Fruit fly (Drosophila melanogaster) whole organism, adult: ENCODE data around the gene Obp99a.

ENCODE experiments used
- CG11617 ChIP-seq: fragments of 200-800 bp; sonication (Bioruptor generic); optimal IDR thresholded peaks from 2 replicates; lab custom pipeline; 2017; ENCODE audit warnings: mild to moderate bottlenecking, missing biosample characterization, missing genetic modification reagents, missing genetic modification characterization
- CG12768 ChIP-seq: fragments of 200-800 bp; sonication (Bioruptor generic); optimal IDR thresholded peaks from 2 replicates; lab custom pipeline; 2017; ENCODE audit warnings: missing biosample characterization, missing genetic modification characterization, mild to moderate bottlenecking, moderate library complexity, missing genetic modification reagents
- CG14711 ChIP-seq: fragments of 200-800 bp; sonication (Bioruptor generic); optimal IDR thresholded peaks from 2 replicates; lab custom pipeline; 2018; ENCODE audit warnings: missing biosample characterization, mild to moderate bottlenecking, missing genetic modification characterization, moderate library complexity
- CG1620 ChIP-seq: fragments of 200-800 bp; sonication (Bioruptor generic); optimal IDR thresholded peaks from 2 replicates; lab custom pipeline; 2016; ENCODE audit warnings: missing biosample characterization, missing genetic modification characterization
- CG33017 ChIP-seq: fragments of 200-800 bp; sonication (Bioruptor generic); optimal IDR thresholded peaks from 2 replicates; lab custom pipeline; 2018; ENCODE audit warnings: missing biosample characterization, mild to moderate bottlenecking, missing genetic modification characterization, moderate library complexity
- CG5204 ChIP-seq: fragments of 200-800 bp; sonication (Bioruptor generic); optimal IDR thresholded peaks from 2 replicates; lab custom pipeline; 2016; ENCODE audit warnings: missing biosample characterization, missing genetic modification characterization
- CG7045 ChIP-seq: fragments of 200-800 bp; sonication (Bioruptor generic); optimal IDR thresholded peaks from 2 replicates; lab custom pipeline; 2017; ENCODE audit warnings: missing biosample characterization, mild to moderate bottlenecking, missing genetic modification characterization
- CG7101 ChIP-seq: fragments of 200-800 bp; sonication (Bioruptor generic); optimal IDR thresholded peaks from 2 replicates; lab custom pipeline; 2018; ENCODE audit warnings: missing biosample characterization, mild to moderate bottlenecking, missing genetic modification characterization, moderate library complexity
- Clk ChIP-seq: fragments of 200-800 bp; sonication (Bioruptor generic); optimal IDR thresholded peaks from 2 replicates; lab custom pipeline; 2017; ENCODE audit warnings: missing biosample characterization, missing genetic modification characterization
- Crg-1 ChIP-seq: fragments of 200-800 bp; sonication (Bioruptor generic); optimal IDR thresholded peaks from 2 replicates; lab custom pipeline; 2016; ENCODE audit warnings: missing biosample characterization, missing genetic modification characterization
- Mnt ChIP-seq: fragments of 200-800 bp; sonication (Bioruptor generic); optimal IDR thresholded peaks from 2 replicates; lab custom pipeline; 2016; ENCODE audit warnings: missing biosample characterization, mild to moderate bottlenecking, missing genetic modification characterization
- bab1 ChIP-seq: fragments of 200-800 bp; sonication (Bioruptor generic); optimal IDR thresholded peaks from 3 replicates; lab custom pipeline; 2019; ENCODE audit warnings: missing biosample characterization, mild to moderate bottlenecking, missing genetic modification characterization, moderate library complexity
- cic ChIP-seq: fragments of 200-800 bp; sonication (Bioruptor generic); optimal IDR thresholded peaks from 2 replicates; lab custom pipeline; 2017; ENCODE audit warnings: missing biosample characterization, mild to moderate bottlenecking, missing genetic modification characterization, moderate library complexity
- cnc ChIP-seq, 2 experiments: fragments of >200 bp; optimal IDR thresholded peaks; 2 replicates each; lab custom pipeline; 2017
- kay ChIP-seq: fragments of 200-800 bp; sonication (Bioruptor generic); peaks from one replicate; lab custom pipeline; 2016; ENCODE audit warnings: missing biosample characterization, missing genetic modification characterization, borderline replicate concordance
- ovo ChIP-seq: fragments of 200-800 bp; sonication (Bioruptor generic); optimal IDR thresholded peaks from 2 replicates; lab custom pipeline; 2016; ENCODE audit warnings: missing biosample characterization, missing genetic modification characterization
- pad ChIP-seq: fragments of 200-800 bp; sonication (Bioruptor generic); optimal IDR thresholded peaks from 3 replicates; lab custom pipeline; 2017; ENCODE audit warnings: missing biosample characterization, missing genetic modification characterization, mild to moderate bottlenecking, moderate library complexity, missing genetic modification reagents
- tj ChIP-seq: fragments of 200-800 bp; sonication (Bioruptor generic); optimal IDR thresholded peaks from 3 replicates; lab custom pipeline; 2017; ENCODE audit warnings: missing biosample characterization, mild to moderate bottlenecking, missing genetic modification characterization, moderate library complexity
- toe ChIP-seq: fragments of 200-800 bp; sonication (Bioruptor generic); optimal IDR thresholded peaks from 2 replicates; lab custom pipeline; 2016; ENCODE audit warnings: missing biosample characterization, missing genetic modification characterization

The Obp99a gene

DNA sequence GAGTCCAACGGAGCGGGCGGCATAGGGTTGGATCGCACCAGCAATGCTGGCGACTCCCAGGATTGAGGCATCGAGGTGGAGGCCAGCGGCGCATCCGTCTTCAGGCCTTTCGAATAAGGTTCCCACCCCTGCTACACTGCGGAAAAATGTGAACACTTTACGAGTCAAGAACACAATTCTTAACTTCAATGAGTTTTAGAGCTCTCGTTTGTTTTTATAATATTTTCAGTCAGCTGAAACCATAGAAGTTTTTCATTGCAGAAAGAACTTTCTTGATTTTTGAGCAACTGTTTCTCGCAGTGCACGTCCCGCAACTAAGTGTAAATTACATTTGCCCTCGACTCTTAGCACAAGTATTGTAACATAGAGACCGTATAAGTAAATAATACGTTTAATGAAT, 24.9 kb downstream of the Obp99a start:
- TF ChIP-seq CG7101 (tag; lab: Kevin White, UChicago) (no peak), CG5204 (GFP tag; lab: Kevin White, UChicago) (no peak), Crg-1 (GFP tag; lab: Kevin White, UChicago) (no peak), toe (GFP tag; lab: Kevin White, UChicago) (no peak), Clk (GFP tag; lab: Kevin White, UChicago) (no peak), CG11617 (GFP tag; lab: Kevin White, UChicago) (no peak), CG1620 (no peak), bab1 (GFP tag; lab: Kevin White, UChicago) (no peak), kay (GFP tag; lab: Kevin White, UChicago) (no peak), pad (no peak)

DNA sequence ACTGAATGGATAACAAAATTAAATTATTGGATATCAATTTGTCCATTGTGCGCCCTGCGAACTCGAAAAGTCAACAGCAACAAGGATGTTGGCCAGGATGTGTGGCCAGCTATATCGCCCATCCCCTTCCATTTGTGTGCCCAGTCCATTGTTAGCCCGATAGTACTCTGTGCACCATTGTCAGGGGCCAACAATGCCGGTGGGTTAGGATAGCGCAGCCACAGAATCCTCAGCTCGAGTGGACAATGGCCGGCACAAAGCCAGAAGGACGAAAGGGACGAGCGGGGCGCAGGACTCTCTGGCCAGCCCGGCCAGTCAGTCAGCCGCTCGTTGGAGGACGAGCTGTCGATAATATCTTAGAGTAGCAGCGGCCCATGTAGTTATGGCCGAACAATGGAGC, 26.4 kb downstream of the Obp99a start:
- no peak for TF ChIP-seq Clk (GFP tag; lab: Kevin White, UChicago)
- TF ChIP-seq kay (GFP tag; lab: Kevin White, UChicago) = no peak
- TF ChIP-seq CG14711 (tag; lab: Kevin White, UChicago) = no peak
- TF ChIP-seq Crg-1 (GFP tag; lab: Kevin White, UChicago) = no peak
- TF ChIP-seq pad = no peak
- TF ChIP-seq tj (GFP tag; lab: Kevin White, UChicago) = no peak
- no peak for TF ChIP-seq CG11617 (GFP tag; lab: Kevin White, UChicago)
- no peak for TF ChIP-seq CG7045 (GFP tag; lab: Kevin White, UChicago)

DNA sequence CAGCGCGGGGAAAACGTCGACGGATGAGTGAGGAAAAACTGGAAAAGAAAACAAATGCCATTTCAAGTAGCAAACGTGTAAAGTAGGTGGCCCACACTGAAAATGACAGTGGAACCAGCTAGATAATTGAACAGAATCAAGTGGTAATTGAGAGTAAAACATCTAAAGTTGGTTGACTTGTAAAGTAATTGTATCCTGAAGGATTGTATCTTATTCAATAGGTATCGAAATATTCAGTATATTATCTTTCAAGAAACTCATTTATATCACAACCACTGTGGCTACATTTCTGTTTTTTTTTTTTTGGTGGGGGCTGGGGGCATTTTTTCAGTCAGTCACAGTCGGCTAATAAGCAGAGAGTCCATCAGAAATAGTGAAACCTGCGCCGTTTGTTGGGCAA, 27.8 kb downstream of the Obp99a start:
- TF ChIP-seq Clk (GFP tag; lab: Kevin White, UChicago) (no peak), CG14711 (tag; lab: Kevin White, UChicago) (no peak), pad (no peak), CG12768 (GFP tag; lab: Kevin White, UChicago) (no peak), CG1620 (no peak), cnc (optimal IDR thresholded peaks at IDR 0.05; lab: Kevin White, UChicago) (no peak), bab1 (GFP tag; lab: Kevin White, UChicago) (no peak), CG11617 (GFP tag; lab: Kevin White, UChicago) (no peak), CG7101 (tag; lab: Kevin White, UChicago) (no peak)

DNA sequence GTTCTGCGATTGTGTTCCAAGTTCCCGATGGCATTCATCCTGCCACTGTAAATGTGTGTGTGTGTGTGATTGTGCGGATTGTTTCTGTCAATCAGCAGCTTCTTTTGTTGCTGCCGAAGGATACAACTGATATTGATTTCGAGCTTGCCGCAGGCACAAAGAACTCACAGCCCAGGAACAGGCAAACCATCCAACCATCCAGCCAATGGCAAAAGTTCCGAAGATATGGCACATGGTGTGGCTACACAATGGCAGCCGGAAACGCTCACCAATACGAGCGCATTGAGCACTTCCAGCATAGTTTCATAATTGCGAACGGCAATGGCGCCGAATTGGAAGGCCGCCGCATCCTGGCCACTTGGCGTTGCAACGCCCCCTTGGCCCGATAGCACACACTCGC, 30.3 kb downstream of the Obp99a start:
- no peak for TF ChIP-seq cnc (optimal IDR thresholded peaks at IDR 0.05; lab: Kevin White, UChicago)
- TF ChIP-seq CG33017 (tag; lab: Kevin White, UChicago) = no peak
- no peak for TF ChIP-seq CG5204 (GFP tag; lab: Kevin White, UChicago)

DNA sequence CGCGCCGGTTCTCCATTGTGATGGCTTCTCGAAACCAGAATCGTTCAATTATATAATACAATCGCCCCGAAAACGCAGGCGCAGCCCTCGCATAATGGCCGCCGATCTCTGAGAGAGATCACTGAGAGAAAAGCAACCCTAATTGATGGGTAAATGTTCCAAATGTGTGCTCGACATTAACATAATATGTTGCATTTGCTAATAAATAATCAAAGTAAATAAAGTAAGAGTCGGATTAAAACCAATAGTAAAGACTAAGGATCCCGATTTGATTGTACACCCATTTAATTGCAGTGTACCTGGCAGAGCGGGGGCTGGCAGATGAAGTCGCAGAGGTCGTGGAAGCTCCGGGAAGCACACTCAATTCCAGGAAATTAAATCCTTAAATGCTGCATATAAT, 33.1 kb downstream of the Obp99a start:
- TF ChIP-seq CG7101 (tag; lab: Kevin White, UChicago) = no peak
- no peak for TF ChIP-seq kay (GFP tag; lab: Kevin White, UChicago)
- no peak for TF ChIP-seq CG1620
- no peak for TF ChIP-seq CG12768 (GFP tag; lab: Kevin White, UChicago)
- TF ChIP-seq cic (GFP tag; lab: Kevin White, UChicago) = no peak
- TF ChIP-seq pad = no peak
- no peak for TF ChIP-seq Crg-1 (GFP tag; lab: Kevin White, UChicago)
- no peak for TF ChIP-seq Mnt (GFP tag; lab: Kevin White, UChicago)
- TF ChIP-seq CG7045 (GFP tag; lab: Kevin White, UChicago) = no peak
- TF ChIP-seq tj (GFP tag; lab: Kevin White, UChicago) = no peak
- TF ChIP-seq CG11617 (GFP tag; lab: Kevin White, UChicago) = no peak
- no peak for TF ChIP-seq ovo (GFP tag; lab: Kevin White, UChicago)

DNA sequence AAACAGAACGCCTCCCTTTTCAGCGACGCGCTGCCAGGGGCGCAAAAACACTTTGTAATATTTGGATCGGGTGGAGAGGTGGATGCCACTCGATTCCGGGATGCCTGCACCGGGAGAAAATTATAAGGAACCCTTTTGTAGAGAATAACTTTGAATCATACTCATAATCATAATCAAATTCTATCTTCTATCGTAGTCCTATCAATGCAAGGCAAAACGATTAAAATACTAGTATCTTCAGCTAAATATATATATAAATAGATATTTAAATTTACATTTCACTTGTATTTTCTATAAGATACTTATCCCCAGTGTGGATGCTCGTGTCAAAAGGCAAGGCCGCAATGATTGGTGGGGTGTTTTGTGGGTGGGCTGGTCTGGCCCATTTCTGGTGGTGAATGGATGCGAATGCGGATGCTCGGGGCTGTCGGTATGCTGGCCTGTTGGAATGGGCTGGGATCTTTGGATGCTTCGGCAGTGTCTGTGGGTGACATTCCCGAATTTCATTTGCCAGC, 34.4 kb downstream of the Obp99a start:
- TF ChIP-seq CG7101 (tag; lab: Kevin White, UChicago) (no peak), tj (GFP tag; lab: Kevin White, UChicago) (no peak), cic (GFP tag; lab: Kevin White, UChicago) (no peak), kay (GFP tag; lab: Kevin White, UChicago) (no peak)

DNA sequence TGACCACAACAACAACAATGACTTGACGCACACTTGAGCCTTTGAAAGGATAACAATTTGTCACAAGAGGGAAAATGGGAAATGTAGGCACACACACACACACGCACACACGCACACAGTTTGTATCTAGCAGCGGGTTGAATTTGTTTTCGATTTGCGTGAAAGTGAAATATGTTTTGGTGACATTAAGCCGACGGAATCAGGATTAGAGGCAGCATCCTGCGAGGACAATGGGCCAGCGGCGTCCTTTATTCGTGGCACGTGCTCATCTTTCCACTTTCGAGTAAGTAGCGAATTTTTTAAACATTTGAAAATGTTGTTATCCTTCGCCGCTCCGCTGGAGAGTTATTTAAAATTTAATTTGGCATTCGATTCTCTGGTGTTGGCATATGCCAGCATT, 35.8 kb downstream of the Obp99a start:
- TF ChIP-seq Clk (GFP tag; lab: Kevin White, UChicago) = no peak
- TF ChIP-seq CG7101 (tag; lab: Kevin White, UChicago) = no peak
- TF ChIP-seq cic (GFP tag; lab: Kevin White, UChicago) = no peak
- no peak for TF ChIP-seq pad

DNA sequence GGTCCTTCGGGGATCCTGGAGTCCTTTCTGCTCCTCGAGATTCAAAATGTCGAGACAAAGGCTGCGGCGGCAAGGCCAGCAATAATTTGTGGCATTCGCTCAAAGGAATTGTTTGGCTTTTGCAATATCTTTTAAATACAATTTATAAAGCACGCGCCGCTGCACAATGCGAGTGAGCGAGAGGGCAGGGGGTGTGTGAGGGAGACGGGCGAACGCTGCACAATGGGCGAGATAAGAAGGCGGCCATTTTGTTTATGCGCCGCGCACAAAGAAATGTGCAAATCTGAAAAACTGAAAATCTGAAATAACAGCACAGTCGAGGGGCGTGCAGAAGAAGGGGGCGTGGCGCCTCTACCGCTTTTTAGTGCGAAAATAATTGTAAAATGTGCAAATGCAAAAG, 36.9 kb downstream of the Obp99a start:
- TF ChIP-seq pad (no peak), ovo (GFP tag; lab: Kevin White, UChicago) (no peak), bab1 (GFP tag; lab: Kevin White, UChicago) (no peak)
